Fruit fly (Drosophila melanogaster) whole organism, embryonic: ENCODE measurements around the gene Vago.

ENCODE experiments used
- CG30020 ChIP-seq: fragments of 200-800 bp; optimal IDR thresholded peaks from 2 replicates; lab custom pipeline; 2019; ENCODE audit warnings: missing biosample characterization, mild to moderate bottlenecking, missing genetic modification characterization, moderate library complexity
- Hr51 ChIP-seq, 2 experiments: fragments of 200-800 bp; sonication (Bioruptor generic); optimal IDR thresholded peaks; 2 replicates in 1 of 2; 3 replicates in 1 of 2; lab custom pipeline; 2016 to 2018; ENCODE audit warnings: missing biosample characterization in 2 of 2, missing genetic modification characterization in 2 of 2, mild to moderate bottlenecking in 1 of 2, moderate library complexity in 1 of 2

- peak in 1 of 2 experiments; percentile 56 for TF ChIP-seq Hr51 (GFP tag; optimal IDR thresholded peaks at IDR 0.05; lab: Kevin White, UChicago)
- peak; percentile 25 for TF ChIP-seq CG30020
These were observed 19.2 kb downstream of the Vago start, which contains the start of gene Hsp60A for dm6 chrX:11108148-11108844.
